Fruit fly (Drosophila melanogaster): ENCODE measurements around the gene pigeon.

DNA sequence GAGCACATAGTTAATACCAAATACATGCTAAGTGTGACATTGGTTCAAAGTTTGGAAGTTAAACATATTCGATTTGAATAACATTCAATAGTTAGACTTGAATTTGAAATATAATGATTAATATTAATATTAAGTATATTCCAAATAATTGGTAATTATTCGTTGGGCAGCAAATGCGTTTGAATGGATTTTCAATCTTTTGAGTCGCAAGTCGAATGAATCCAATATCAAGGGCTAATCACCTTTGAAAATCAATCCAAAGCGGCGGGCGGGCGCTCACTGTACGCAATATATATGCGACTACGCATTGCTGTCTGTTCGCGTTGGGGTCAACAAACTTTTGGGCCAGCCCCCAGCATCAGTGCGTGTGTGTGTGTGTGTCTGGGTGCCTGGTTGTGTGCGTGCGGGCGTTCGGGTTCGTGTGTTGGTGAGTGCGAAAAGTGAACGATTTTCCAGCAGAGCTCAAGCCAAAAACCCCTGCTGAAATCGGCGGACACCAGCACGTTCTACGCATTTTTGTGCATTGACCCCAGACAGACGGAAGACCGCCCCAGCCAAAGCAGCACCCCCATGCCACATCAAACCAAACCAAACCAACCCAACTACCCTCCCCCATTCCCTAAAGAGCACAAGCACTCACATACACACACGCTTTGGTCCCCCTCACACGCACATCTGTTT, 47.3 kb upstream of the pigeon start:
- no peak for TF ChIP-seq ovo (GFP tag; optimal IDR thresholded peaks at IDR 0.05)
- TF ChIP-seq CG11617 (GFP tag; optimal IDR thresholded peaks at IDR 0.05), result no peak
- TF ChIP-seq Clk (GFP tag; optimal IDR thresholded peaks at IDR 0.05), result no peak
- no peak for TF ChIP-seq CG7045 (GFP tag; optimal IDR thresholded peaks at IDR 0.05)
- no peak for TF ChIP-seq CG5204 (GFP tag; optimal IDR thresholded peaks at IDR 0.05)
- no peak for TF ChIP-seq bab1 (GFP tag; optimal IDR thresholded peaks at IDR 0.05)

All from whole organism, adult.